Fruit fly (Drosophila melanogaster): ENCODE measurements around the gene Sry-delta.

Gene Sry-delta

dm6 chr3R:30022452-30023028 is 20.6 kb upstream of the Sry-delta start, which contains the start of the genes RpS28a and Axn (continued):
- TF ChIP-seq YL-1 (GFP tag; optimal IDR thresholded peaks at IDR 0.05) (peak; percentile 58), CG13287 (GFP tag; IDR thresholded peaks at IDR 0.05; ENCODE audit: partially characterized antibody) (peak; percentile 57), Gug (GFP tag; IDR thresholded peaks at IDR 0.05) (no peak), Pdp1 (GFP tag; optimal IDR thresholded peaks at IDR 0.05) (no peak), Awh (GFP tag; IDR thresholded peaks at IDR 0.05) (no peak), exex (tag; optimal IDR thresholded peaks at IDR 0.05) (no peak), CG9215 (GFP tag; IDR thresholded peaks at IDR 0.05) (no peak), rib (GFP tag; IDR thresholded peaks at IDR 0.05) (no peak), CG6791 (GFP tag; IDR thresholded peaks at IDR 0.05; ENCODE audit: partially characterized antibody) (peak; percentile 4; the same call in 1 of the 3 replicates), chif (GFP tag; optimal IDR thresholded peaks at IDR 0.05) (peak in 1 of 2 experiments; percentile 31), MESR4 (GFP tag; optimal IDR thresholded peaks at IDR 0.05) (peak; percentile 94), chn (GFP tag; optimal IDR thresholded peaks at IDR 0.05) (no peak), lmd (GFP tag; IDR thresholded peaks at IDR 0.05) (peak; percentile 57; the same call in 1 of the 2 replicates), CG11560 (tag; IDR thresholded peaks at IDR 0.05) (no peak), CG14710 (tag; optimal IDR thresholded peaks at IDR 0.05) (peak; percentile 41), CG34376 (GFP tag; optimal IDR thresholded peaks at IDR 0.05) (no peak), jumu (GFP tag; optimal IDR thresholded peaks at IDR 0.05) (peak; percentile 15), CG13894 (tag; optimal IDR thresholded peaks at IDR 0.05) (no peak), Mes4 (GFP tag; optimal IDR thresholded peaks at IDR 0.05) (peak; percentile 27), tx (GFP tag; optimal IDR thresholded peaks at IDR 0.05) (no peak), CG16813 (GFP tag; IDR thresholded peaks at IDR 0.05; ENCODE audit: partially characterized antibody) (no peak; the same call in 2 of the 3 replicates), CG7928 (GFP tag; optimal IDR thresholded peaks at IDR 0.05) (no peak), kah (GFP tag; optimal IDR thresholded peaks at IDR 0.05) (no peak), mld (GFP tag; IDR thresholded peaks at IDR 0.05; ENCODE audit: partially characterized antibody) (no peak), dmrt11E (tag; optimal IDR thresholded peaks at IDR 0.05) (peak; percentile 0), Mrtf (GFP tag; IDR thresholded peaks at IDR 0.05) (no peak), E2f1 (GFP tag; IDR thresholded peaks at IDR 0.05) (no peak), pnt (GFP tag; optimal IDR thresholded peaks at IDR 0.05) (peak; percentile 18), CG15514 (GFP tag; optimal IDR thresholded peaks at IDR 0.05) (peak; percentile 100), tap (tag; optimal IDR thresholded peaks at IDR 0.05) (no peak), row (GFP tag; IDR thresholded peaks at IDR 0.05) (peak; percentile 26; the same call in 2 of the 3 replicates), sr (GFP tag; IDR thresholded peaks at IDR 0.05) (no peak), sug (tag; optimal IDR thresholded peaks at IDR 0.05) (no peak), sob (GFP tag; IDR thresholded peaks at IDR 0.05) (no peak; the same call in 1 of the 2 replicates), Sox100B (GFP tag; optimal IDR thresholded peaks at IDR 0.05) (no peak), dmrt99B (tag; optimal IDR thresholded peaks at IDR 0.05) (no peak), Ada2b (GFP tag; IDR thresholded peaks at IDR 0.05) (no peak), CG31224 (GFP tag; IDR thresholded peaks at IDR 0.05) (no peak), CG3281 (GFP tag; optimal IDR thresholded peaks at IDR 0.05) (no peak), Adf1 (GFP tag; IDR thresholded peaks at IDR 0.05) (no peak; the same call in 1 of the 2 replicates), nau (GFP tag; optimal IDR thresholded peaks at IDR 0.05) (no peak), CG12219 (GFP tag; optimal IDR thresholded peaks at IDR 0.05) (no peak), danr (GFP tag; IDR thresholded peaks at IDR 0.05) (no peak), slbo (GFP tag; IDR thresholded peaks at IDR 0.05) (peak; percentile 52), Eip74EF (GFP tag; optimal IDR thresholded peaks at IDR 0.05) (no peak), CG8281 (tag; optimal IDR thresholded peaks at IDR 0.05) (no peak), Rfx (GFP tag; IDR thresholded peaks at IDR 0.05) (peak; percentile 48), tup (GFP tag; optimal IDR thresholded peaks at IDR 0.05) (no peak), vvl (GFP tag; IDR thresholded peaks at IDR 0.05) (no peak), unpg (GFP tag; optimal IDR thresholded peaks at IDR 0.05) (no peak)
